Fruit fly (Drosophila melanogaster) whole organism, wandering third instar larva: ENCODE measurements around the gene CG17929.

ENCODE experiments used
- Mio ChIP-seq: sonication (Bioruptor generic); optimal IDR thresholded peaks from 2 replicates; lab custom pipeline; 2016; ENCODE audit warnings: missing biosample characterization, missing genetic modification characterization
- usp ChIP-seq: fragments of >200 bp; optimal IDR thresholded peaks from 2 replicates; lab custom pipeline; 2017; ENCODE audit warnings: missing biosample characterization, missing genetic modification characterization

DNA sequence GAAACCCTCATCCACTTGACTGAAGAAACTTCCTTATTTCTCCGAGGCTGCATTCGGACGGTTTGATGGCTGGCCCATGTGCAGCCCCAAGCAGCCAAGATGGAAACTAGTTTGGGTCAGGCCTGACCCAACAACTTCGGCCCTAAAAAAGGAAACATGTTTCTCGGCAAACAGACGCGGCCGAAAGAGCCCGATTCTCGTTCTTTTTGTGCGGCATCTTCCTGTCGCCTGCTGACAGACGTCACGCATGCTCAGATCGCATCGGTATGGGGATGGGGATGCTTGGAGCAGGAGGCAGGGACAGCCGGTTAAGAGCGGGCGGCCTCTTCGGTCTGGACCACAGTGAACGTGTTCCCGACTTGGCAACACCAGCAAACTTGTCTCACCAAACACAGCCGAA, 8.5 kb upstream of the CG17929 start:
- TF ChIP-seq Mio (GFP tag; lab: Kevin White, UChicago): no peak
- no peak for TF ChIP-seq usp
